Worm (Caenorhabditis elegans) whole organism, mixed stage, embryonic: ENCODE results near the gene paqr-3.

Experiments used
- ceh-43 ChIP-seq: fragments of 200-800 bp; sonication (Bioruptor generic); optimal IDR thresholded peaks from 2 replicates; lab custom pipeline; 2018; ENCODE audit warnings: mild to moderate bottlenecking, missing genetic modification characterization, moderate library complexity, missing compliant biosample characterization
- lin-13 ChIP-seq: fragments of 150-350 bp; optimal IDR thresholded peaks from 2 replicates; lab custom pipeline; 2014; ENCODE audit warnings: missing biosample characterization, missing genetic modification characterization
- mab-5 ChIP-seq: fragments of 150-350 bp; optimal IDR thresholded peaks from 2 replicates; lab custom pipeline; 2014; ENCODE audit warnings: missing biosample characterization, missing genetic modification characterization
- nhr-2 ChIP-seq: fragments of 150-350 bp; optimal IDR thresholded peaks from 2 replicates; lab custom pipeline; 2014; ENCODE audit warnings: missing biosample characterization, missing genetic modification characterization
- unc-120 ChIP-seq: sonication (generic microtip); optimal IDR thresholded peaks from 2 replicates; lab custom pipeline; 2017; ENCODE audit warnings: missing genetic modification characterization, missing compliant biosample characterization; ENCODE audit not compliant: poor library complexity, severe bottlenecking
- unc-39 ChIP-seq: fragments of 150-350 bp; optimal IDR thresholded peaks from 2 replicates; lab custom pipeline; 2014; ENCODE audit warnings: missing biosample characterization, missing genetic modification characterization
- unc-62 ChIP-seq: fragments of 150-350 bp; optimal IDR thresholded peaks from 2 replicates; lab custom pipeline; 2014; ENCODE audit warnings: missing biosample characterization, missing genetic modification reagents, missing genetic modification characterization

ce11 chrIV:14385140-14385539 lies 1.7 kb upstream of the paqr-3 start:
- TF ChIP-seq unc-39 (tag; lab: Kevin White, UChicago) (no peak), ceh-43 (GFP tag; lab: Kevin White, UChicago) (no peak), unc-120 (tag; lab: Kevin White, UChicago) (no peak), mab-5 (tag; lab: Kevin White, UChicago) (no peak), unc-62 (GFP tag; lab: Kevin White, UChicago) (no peak), lin-13 (no peak), nhr-2 (tag; lab: Kevin White, UChicago) (no peak)
